Worm (Caenorhabditis elegans) whole organism, L2 larva: ENCODE results near the gene lhpp-1.
A peak's percentile ranks its signal among the peaks of the same experiment; 100 is the strongest.

ENCODE experiments used
- C34F6.9 ChIP-seq: fragments of 150-350 bp; optimal IDR thresholded peaks from 2 replicates; lab custom pipeline; 2014; ENCODE audit warnings: missing biosample characterization, missing genetic modification characterization
- F13H6.1 ChIP-seq: sonication (generic microtip); optimal IDR thresholded peaks from 2 replicates; lab custom pipeline; 2016; ENCODE audit warnings: missing genetic modification characterization, missing compliant biosample characterization
- R02D3.7 ChIP-seq: fragments of 150-350 bp; optimal IDR thresholded peaks from 2 replicates; lab custom pipeline; 2014; ENCODE audit warnings: missing biosample characterization, missing genetic modification characterization
- ZK546.5 ChIP-seq: sonication (generic microtip); optimal IDR thresholded peaks from 2 replicates; lab custom pipeline; 2017; ENCODE audit warnings: missing biosample characterization, missing genetic modification characterization
- alr-1 ChIP-seq: fragments of 150-350 bp; optimal IDR thresholded peaks from 2 replicates; lab custom pipeline; 2014; ENCODE audit warnings: missing biosample characterization, missing genetic modification characterization
- aly-2 ChIP-seq: fragments of 150-350 bp; optimal IDR thresholded peaks from 2 replicates; lab custom pipeline; 2014; ENCODE audit warnings: missing biosample characterization, missing genetic modification characterization
- ama-1 ChIP-seq: fragments of 150-350 bp; optimal IDR thresholded peaks from 2 replicates; lab custom pipeline; 2018; ENCODE audit warnings: inconsistent platforms
- blmp-1 ChIP-seq: sonication (generic microtip); optimal IDR thresholded peaks from 2 replicates; lab custom pipeline; 2017; ENCODE audit warnings: missing genetic modification characterization, mild to moderate bottlenecking, missing compliant biosample characterization, antibody characterized with exemption, moderate library complexity; ENCODE audit not compliant: insufficient read depth
- ceh-16 ChIP-seq: fragments of 150-350 bp; optimal IDR thresholded peaks from 2 replicates; lab custom pipeline; 2014; ENCODE audit warnings: missing biosample characterization, missing genetic modification characterization
- ceh-82 ChIP-seq: fragments of 150-350 bp; optimal IDR thresholded peaks from 2 replicates; lab custom pipeline; 2014; ENCODE audit warnings: missing biosample characterization, missing genetic modification characterization
- crh-2 ChIP-seq: sonication (generic microtip); optimal IDR thresholded peaks from 2 replicates; lab custom pipeline; 2017; ENCODE audit warnings: missing biosample characterization, missing genetic modification characterization
- elt-1 ChIP-seq: fragments of 150-350 bp; optimal IDR thresholded peaks from 2 replicates; lab custom pipeline; 2014; ENCODE audit warnings: missing biosample characterization, missing genetic modification characterization
- elt-3 ChIP-seq: sonication (generic microtip); optimal IDR thresholded peaks from 2 replicates; lab custom pipeline; 2017; ENCODE audit warnings: missing biosample characterization, missing genetic modification characterization
- fos-1 ChIP-seq: fragments of 150-350 bp; optimal IDR thresholded peaks from 2 replicates; lab custom pipeline; 2014; ENCODE audit warnings: missing biosample characterization, missing genetic modification characterization
- gmeb-1 ChIP-seq: fragments of 150-350 bp; optimal IDR thresholded peaks from 2 replicates; lab custom pipeline; 2014; ENCODE audit warnings: missing biosample characterization, missing genetic modification characterization
- lin-11 ChIP-seq: fragments of 150-350 bp; sonication (generic microtip); optimal IDR thresholded peaks from 2 replicates; lab custom pipeline; 2014; ENCODE audit warnings: missing biosample characterization, missing genetic modification characterization, inconsistent platforms, mixed read lengths
- lin-13 ChIP-seq: fragments of 150-350 bp; optimal IDR thresholded peaks from 2 replicates; lab custom pipeline; 2014; ENCODE audit warnings: missing biosample characterization, missing genetic modification reagents, missing genetic modification characterization
- lin-39 ChIP-seq: fragments of 150-350 bp; optimal IDR thresholded peaks from 2 replicates; lab custom pipeline; 2014; ENCODE audit warnings: missing biosample characterization, missing genetic modification reagents, missing genetic modification characterization
- lsy-2 ChIP-seq, 2 experiments: fragments of 150-350 bp in 1 of 2; sonication (generic microtip) in 1 of 2; optimal IDR thresholded peaks; 2 replicates each; lab custom pipeline; 2014 to 2017; ENCODE audit warnings: missing biosample characterization in 2 of 2, missing genetic modification characterization in 2 of 2
- mab-5 ChIP-seq: fragments of 150-350 bp; optimal IDR thresholded peaks from 2 replicates; lab custom pipeline; 2014; ENCODE audit warnings: missing biosample characterization, missing genetic modification characterization
- mbf-1 ChIP-seq: sonication (generic microtip); optimal IDR thresholded peaks from 2 replicates; lab custom pipeline; 2017; ENCODE audit warnings: missing biosample characterization, missing genetic modification characterization
- mdl-1 ChIP-seq, 2 experiments: fragments of 150-350 bp in 1 of 2; sonication (generic microtip) in 1 of 2; optimal IDR thresholded peaks; 2 replicates each; lab custom pipeline; 2017; ENCODE audit warnings: missing biosample characterization in 2 of 2, missing genetic modification characterization in 2 of 2
- nhr-10 ChIP-seq: sonication (generic microtip); optimal IDR thresholded peaks from 2 replicates; lab custom pipeline; 2017; ENCODE audit warnings: missing biosample characterization, missing genetic modification characterization
- nhr-129 ChIP-seq: fragments of 150-350 bp; optimal IDR thresholded peaks from 2 replicates; lab custom pipeline; 2014; ENCODE audit warnings: missing biosample characterization, missing genetic modification characterization
- nhr-21 ChIP-seq: fragments of 150-350 bp; optimal IDR thresholded peaks from 2 replicates; lab custom pipeline; 2014; ENCODE audit warnings: missing biosample characterization, missing genetic modification characterization
- nhr-6 ChIP-seq: fragments of 150-350 bp; optimal IDR thresholded peaks from 2 replicates; lab custom pipeline; 2014; ENCODE audit warnings: missing biosample characterization, missing genetic modification characterization
- nhr-77 ChIP-seq: fragments of 150-350 bp; optimal IDR thresholded peaks from 2 replicates; lab custom pipeline; 2014; ENCODE audit warnings: missing biosample characterization, missing genetic modification characterization
- peb-1 ChIP-seq: fragments of 150-350 bp; optimal IDR thresholded peaks from 2 replicates; lab custom pipeline; 2014; ENCODE audit warnings: missing biosample characterization, missing genetic modification characterization
- sem-4 ChIP-seq: fragments of 150-350 bp; optimal IDR thresholded peaks from 2 replicates; lab custom pipeline; 2014; ENCODE audit warnings: missing biosample characterization, missing genetic modification reagents, missing genetic modification characterization
- sma-3 ChIP-seq: sonication (generic microtip); optimal IDR thresholded peaks from 2 replicates; lab custom pipeline; 2016; ENCODE audit warnings: missing genetic modification reagents, missing genetic modification characterization, missing compliant biosample characterization
- snpc-4 ChIP-seq: fragments of 150-350 bp; optimal IDR thresholded peaks from 2 replicates; lab custom pipeline; 2014; ENCODE audit warnings: missing biosample characterization, missing genetic modification characterization
- unc-55 ChIP-seq: fragments of 150-350 bp; sonication (generic microtip); optimal IDR thresholded peaks from 3 replicates; lab custom pipeline; 2014; ENCODE audit warnings: missing biosample characterization, missing genetic modification reagents, missing genetic modification characterization
- unc-62 ChIP-seq: fragments of 150-350 bp; optimal IDR thresholded peaks from 2 replicates; lab custom pipeline; 2014; ENCODE audit warnings: missing biosample characterization, missing genetic modification reagents, missing genetic modification characterization
- zag-1 ChIP-seq: fragments of 150-350 bp; optimal IDR thresholded peaks from 2 replicates; lab custom pipeline; 2014; ENCODE audit warnings: missing biosample characterization, missing genetic modification characterization
- ztf-1 ChIP-seq: fragments of 200-800 bp; sonication (Bioruptor generic); conservative IDR thresholded peaks from 2 replicates; pipeline ENCODE4 v1.3.6; 2022; ENCODE audit warnings: missing genetic modification characterization, missing compliant biosample characterization
- ztf-11 ChIP-seq: sonication (generic microtip); optimal IDR thresholded peaks from 2 replicates; lab custom pipeline; 2017; ENCODE audit warnings: missing biosample characterization, missing genetic modification characterization

The lhpp-1 gene

DNA sequence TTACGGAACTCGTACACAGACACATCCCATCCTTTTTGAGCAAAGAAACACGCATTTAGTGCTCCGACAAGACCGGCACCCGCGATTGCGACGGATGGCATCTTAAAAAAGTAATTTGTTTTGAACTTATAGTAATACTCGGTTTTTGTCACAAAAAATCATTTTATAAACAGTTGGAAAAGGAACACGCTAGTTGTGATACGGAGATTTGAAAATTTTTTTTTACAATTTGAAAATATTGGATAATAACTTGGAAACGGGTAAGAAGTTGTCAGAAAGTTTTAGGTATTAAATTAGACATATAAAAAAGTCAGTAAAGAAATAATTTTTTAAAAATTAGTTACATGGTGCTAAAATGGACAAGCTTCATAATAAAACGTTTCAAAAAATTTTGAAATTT, 41.2 kb downstream of the lhpp-1 start, which contains the start of gene kmo-1:
kmo-1 (minus strand) TSS at position 101 of the 400 bp plus-strand sequence.
- TF ChIP-seq nhr-10 (tag; lab: Kevin White, UChicago) (no peak), elt-1 (no peak), lin-39 (no peak), mbf-1 (tag; lab: Kevin White, UChicago) (no peak), nhr-77 (no peak), F13H6.1 (tag; lab: Kevin White, UChicago) (no peak)
- TF ChIP-seq, all 48 proteins: peak for 0

DNA sequence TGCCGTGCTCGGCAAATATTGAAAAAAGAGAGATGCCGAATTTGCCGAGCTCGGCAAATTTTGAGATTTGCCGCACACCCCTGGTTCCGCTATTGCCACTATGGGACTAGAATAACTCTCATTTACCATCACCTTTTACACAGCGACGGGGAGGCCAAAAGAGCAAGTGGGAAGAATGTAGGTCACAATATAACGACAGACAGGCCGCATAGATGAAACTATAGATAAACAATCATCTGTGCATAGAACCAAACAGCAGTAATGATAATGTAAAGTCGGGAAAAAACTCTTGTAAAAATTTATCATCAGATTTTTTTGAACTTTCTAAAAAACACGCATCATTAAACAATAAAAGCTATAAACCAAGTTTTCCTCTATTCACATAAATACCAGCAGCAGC, 43.2 kb downstream of the lhpp-1 start, which contains the start of gene kmo-2:
kmo-2 (minus strand) TSS at position 101 of the 400 bp plus-strand sequence.
- no peak for TF ChIP-seq unc-55 (GFP tag; lab: Kevin White, UChicago)

DNA sequence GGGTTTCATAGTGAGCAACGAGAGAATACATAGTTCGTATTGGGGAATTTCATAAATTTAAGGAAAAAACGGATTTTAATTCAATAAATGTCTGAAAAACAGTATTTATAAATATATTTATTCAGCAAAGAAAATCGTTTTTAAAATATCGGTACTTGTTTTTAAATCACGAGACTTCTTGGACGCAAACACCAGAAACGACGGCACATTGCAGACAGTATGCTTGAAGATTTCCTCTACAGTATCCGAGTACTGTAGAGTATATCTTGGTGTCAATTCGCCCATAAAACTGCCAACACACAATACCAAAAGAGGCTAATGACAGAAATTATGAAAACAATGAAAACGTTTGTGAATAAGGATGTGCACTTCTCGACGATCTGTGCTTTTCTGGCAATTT, 45.7 kb downstream of the lhpp-1 start:
- TF ChIP-seq C34F6.9, result peak; percentile 19
- TF ChIP-seq alr-1, result no peak
- TF ChIP-seq fos-1 (tag; lab: Kevin White, UChicago), result no peak
- peak in 1 of 2 experiments; percentile 59 for TF ChIP-seq lsy-2 (tag; optimal IDR thresholded peaks at IDR 0.05; lab: Kevin White, UChicago)
- TF ChIP-seq ceh-82 (tag; lab: Kevin White, UChicago), result no peak
- TF ChIP-seq ZK546.5 (tag; lab: Kevin White, UChicago), result no peak
- TF ChIP-seq blmp-1 (tag; lab: Kevin White, UChicago), result no peak
- no peak for TF ChIP-seq sem-4
- peak; percentile 42 for TF ChIP-seq lin-13 (GFP tag; lab: Kevin White, UChicago)
- peak; percentile 43 for TF ChIP-seq unc-55 (GFP tag; lab: Kevin White, UChicago)
- TF ChIP-seq crh-2, result no peak
- TF ChIP-seq ztf-11 (tag; lab: Kevin White, UChicago), result no peak
- no peak for TF ChIP-seq ztf-1 (GFP tag; lab: Robert Waterston, UW)
- peak; percentile 30 for TF ChIP-seq nhr-129 (tag; lab: Kevin White, UChicago)
- TF ChIP-seq sma-3 (GFP tag; lab: Kevin White, UChicago), result peak; percentile 1

DNA sequence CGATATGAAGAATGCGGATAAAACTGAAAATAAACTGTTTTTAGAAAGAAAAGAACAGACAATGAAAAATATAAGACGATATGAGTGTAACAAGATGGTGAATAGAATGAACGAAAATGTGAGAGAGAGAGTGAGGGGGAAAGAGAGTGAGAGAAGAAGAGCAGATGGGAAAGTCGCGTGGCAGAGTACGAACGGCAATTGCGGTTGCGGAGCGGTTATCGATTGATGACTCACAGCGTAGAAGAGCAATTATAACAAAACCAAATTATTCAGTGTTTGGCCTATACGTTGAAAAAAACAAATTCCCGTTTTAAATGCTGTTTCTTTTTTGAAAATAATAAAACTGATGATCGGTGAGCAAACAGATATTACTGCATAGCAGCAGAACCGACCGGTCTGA, 46.2 kb downstream of the lhpp-1 start, which contains the start of gene pqn-53:
pqn-53 (minus strand) TSS at position 23 of the 400 bp plus-strand sequence.
- TF ChIP-seq lin-13 (GFP tag; lab: Kevin White, UChicago), result no peak
- no peak for TF ChIP-seq unc-62 (GFP tag; lab: Kevin White, UChicago)
- TF ChIP-seq elt-1, result no peak
- no peak for TF ChIP-seq aly-2 (tag; lab: Kevin White, UChicago)
- no peak for TF ChIP-seq R02D3.7 (tag; lab: Kevin White, UChicago)
- no peak for TF ChIP-seq nhr-6
- peak in 1 of 2 experiments; percentile 44 for TF ChIP-seq mdl-1 (tag; optimal IDR thresholded peaks at IDR 0.05; lab: Kevin White, UChicago)
- peak; percentile 52 for TF ChIP-seq nhr-129 (tag; lab: Kevin White, UChicago)
- TF ChIP-seq ztf-1 (GFP tag; lab: Robert Waterston, UW), result no peak
- TF ChIP-seq crh-2, result peak; percentile 57
- peak; percentile 64 for TF ChIP-seq C34F6.9
- TF ChIP-seq fos-1 (tag; lab: Kevin White, UChicago), result peak; percentile 93
- TF ChIP-seq unc-55 (GFP tag; lab: Kevin White, UChicago), result peak; percentile 16
- TF ChIP-seq alr-1, result no peak
- TF ChIP-seq F13H6.1 (tag; lab: Kevin White, UChicago), result peak; percentile 0
- peak in 1 of 2 experiments; percentile 8 for TF ChIP-seq lsy-2 (tag; optimal IDR thresholded peaks at IDR 0.05; lab: Kevin White, UChicago)
- TF ChIP-seq zag-1 (tag; lab: Kevin White, UChicago), result no peak
- no peak for TF ChIP-seq ceh-16 (tag; lab: Kevin White, UChicago)
- peak; percentile 3 for TF ChIP-seq lin-11 (tag; lab: Kevin White, UChicago)

DNA sequence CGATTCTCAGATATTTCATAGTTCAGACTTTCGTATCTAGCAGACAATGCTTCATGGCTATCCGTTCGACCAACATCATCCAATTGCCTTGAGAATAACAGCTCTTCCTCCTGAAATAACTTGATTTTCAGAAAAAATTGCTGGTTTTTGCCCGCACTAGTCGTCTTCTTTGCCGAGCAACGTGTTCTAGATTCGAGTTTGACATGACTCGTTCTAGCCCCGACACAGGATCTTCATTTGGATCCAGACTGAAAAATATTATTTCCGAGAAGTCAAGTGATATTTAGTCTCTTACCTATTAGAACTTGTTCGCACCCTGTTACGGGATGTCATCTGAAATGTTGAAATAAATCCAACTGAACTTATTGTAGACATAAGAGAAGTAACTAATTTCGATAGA, 48.6 kb downstream of the lhpp-1 start, which contains the start of gene clh-6:
clh-6 (minus strand) TSS at position 333 of the 400 bp plus-strand sequence.
- TF ChIP-seq peb-1 (tag; lab: Kevin White, UChicago), result no peak
- no peak for TF ChIP-seq aly-2 (tag; lab: Kevin White, UChicago)
- TF ChIP-seq blmp-1 (tag; lab: Kevin White, UChicago), result no peak
- TF ChIP-seq mab-5 (tag; lab: Kevin White, UChicago), result no peak
- TF ChIP-seq nhr-21 (tag; lab: Kevin White, UChicago), result peak; percentile 0
- TF ChIP-seq elt-3, result no peak
- no peak for TF ChIP-seq nhr-77
- TF ChIP-seq unc-62 (GFP tag; lab: Kevin White, UChicago), result no peak
- TF ChIP-seq lsy-2 (tag; optimal IDR thresholded peaks at IDR 0.05; lab: Kevin White, UChicago), result no peak
- TF ChIP-seq snpc-4, result no peak
- no peak for TF ChIP-seq gmeb-1 (tag; lab: Kevin White, UChicago)
- no peak for TF ChIP-seq R02D3.7 (tag; lab: Kevin White, UChicago)
- TF ChIP-seq ama-1 (lab: Kevin White, UChicago), result peak; percentile 58
- TF ChIP-seq, all 48 proteins: peak for 2
